Fruit fly (Drosophila melanogaster) whole organism, embryonic: ENCODE results near the gene RpL35.

Experiments
- Atf-2 ChIP-seq: fragments of 200-800 bp; sonication (Bioruptor generic); optimal IDR thresholded peaks from 2 replicates; lab custom pipeline; 2016; ENCODE audit warnings: missing biosample characterization, missing genetic modification characterization
- Bdp1 ChIP-seq: fragments of 200-800 bp; sonication (Bioruptor generic); optimal IDR thresholded peaks from 3 replicates; lab custom pipeline; 2016; ENCODE audit warnings: missing biosample characterization, missing genetic modification characterization
- CG1024 ChIP-seq: fragments of 200-800 bp; sonication (Bioruptor generic); IDR thresholded peaks from 2 replicates; pipeline ENCODE4 v1.3.6; 2022; ENCODE audit warnings: missing biosample characterization, missing genetic modification characterization
- CG10462 ChIP-seq: fragments of 200-800 bp; sonication (Bioruptor generic); optimal IDR thresholded peaks from 2 replicates; lab custom pipeline; 2016; ENCODE audit warnings: missing biosample characterization, missing genetic modification characterization
- CG11695 ChIP-seq: fragments of 200-800 bp; sonication (Bioruptor generic); IDR thresholded peaks from 3 replicates; pipeline ENCODE4 v1.3.6; 2022; ENCODE audit warnings: missing biosample characterization, missing genetic modification characterization
- CG11696 ChIP-seq: fragments of 200-800 bp; sonication (Bioruptor generic); IDR thresholded peaks from 2 replicates; pipeline ENCODE4 v1.3.6; 2022; ENCODE audit warnings: missing biosample characterization, missing genetic modification characterization
- CG16813 ChIP-seq: fragments of 200-800 bp; sonication (Bioruptor generic); IDR thresholded peaks from 3 replicates; pipeline ENCODE4 v1.3.6; 2022; ENCODE audit warnings: missing biosample characterization, missing genetic modification characterization; ENCODE audit not compliant: partially characterized antibody
- CG17186 ChIP-seq: fragments of 200-800 bp; sonication (Bioruptor generic); optimal IDR thresholded peaks from 3 replicates; lab custom pipeline; 2017; ENCODE audit warnings: missing biosample characterization, missing genetic modification reagents, missing genetic modification characterization
- CG18599 ChIP-seq: fragments of 200-800 bp; sonication (Bioruptor generic); optimal IDR thresholded peaks from 3 replicates; lab custom pipeline; 2017; ENCODE audit warnings: missing biosample characterization, missing genetic modification characterization, mild to moderate bottlenecking, moderate library complexity, missing genetic modification reagents
- CG2202 ChIP-seq: fragments of 200-800 bp; sonication (Bioruptor generic); optimal IDR thresholded peaks from 2 replicates; lab custom pipeline; 2018; ENCODE audit warnings: missing biosample characterization, mild to moderate bottlenecking, missing genetic modification characterization
- CG30020 ChIP-seq: fragments of 200-800 bp; optimal IDR thresholded peaks from 2 replicates; lab custom pipeline; 2019; ENCODE audit warnings: missing biosample characterization, mild to moderate bottlenecking, missing genetic modification characterization, moderate library complexity
- CG30431 ChIP-seq: fragments of 200-800 bp; sonication (Bioruptor generic); optimal IDR thresholded peaks from 2 replicates; lab custom pipeline; 2017; ENCODE audit warnings: missing biosample characterization, missing genetic modification characterization
- CG32532 ChIP-seq: fragments of 200-800 bp; sonication (Bioruptor generic); IDR thresholded peaks from 2 replicates; pipeline ENCODE4 v1.3.6; 2022; ENCODE audit warnings: missing biosample characterization, missing genetic modification characterization
- CG3995 ChIP-seq: fragments of 200-800 bp; sonication (Bioruptor generic); optimal IDR thresholded peaks from 3 replicates; lab custom pipeline; 2016; ENCODE audit warnings: missing biosample characterization, missing genetic modification characterization
- CG6175 ChIP-seq: fragments of 200-800 bp; sonication (Bioruptor generic); IDR thresholded peaks from 3 replicates; pipeline ENCODE4 v1.3.6; 2022; ENCODE audit warnings: missing biosample characterization, missing genetic modification characterization
- CG6813 ChIP-seq: fragments of 200-800 bp; sonication (Bioruptor generic); optimal IDR thresholded peaks from 2 replicates; lab custom pipeline; 2017; ENCODE audit warnings: missing biosample characterization, missing genetic modification characterization, mild to moderate bottlenecking, moderate library complexity, missing genetic modification reagents
- CG7839 ChIP-seq: fragments of 200-800 bp; sonication (Bioruptor generic); optimal IDR thresholded peaks from 3 replicates; lab custom pipeline; 2018; ENCODE audit warnings: missing biosample characterization, mild to moderate bottlenecking, missing genetic modification characterization, moderate library complexity
- CG9437 ChIP-seq: fragments of 200-800 bp; sonication (Bioruptor generic); optimal IDR thresholded peaks from 2 replicates; lab custom pipeline; 2018; ENCODE audit warnings: missing biosample characterization, mild to moderate bottlenecking, missing genetic modification characterization
- D19A ChIP-seq: fragments of 200-800 bp; optimal IDR thresholded peaks from 3 replicates; lab custom pipeline; 2019; ENCODE audit warnings: missing biosample characterization, mild to moderate bottlenecking, missing genetic modification characterization, moderate library complexity
- Dfd ChIP-seq, 2 experiments: fragments of >200 bp; optimal IDR thresholded peaks; 2 replicates each; lab custom pipeline; 2017; ENCODE audit warnings: missing biosample characterization in 2 of 2, missing genetic modification characterization in 2 of 2
- Dp ChIP-seq: fragments of 200-800 bp; sonication (Bioruptor generic); optimal IDR thresholded peaks from 2 replicates; lab custom pipeline; 2018; ENCODE audit warnings: missing biosample characterization, mild to moderate bottlenecking, missing genetic modification characterization, moderate library complexity
- Elba2 ChIP-seq: fragments of 200-800 bp; sonication (Bioruptor generic); optimal IDR thresholded peaks from 3 replicates; lab custom pipeline; 2016; ENCODE audit warnings: missing biosample characterization, missing genetic modification characterization
- Oaz ChIP-seq: fragments of 200-800 bp; sonication (Bioruptor generic); IDR thresholded peaks from 2 replicates; pipeline ENCODE4 v1.3.6; 2022; ENCODE audit warnings: missing biosample characterization, missing genetic modification characterization
- Rfx ChIP-seq: fragments of 200-800 bp; sonication (Bioruptor generic); IDR thresholded peaks from 2 replicates; pipeline ENCODE4 v1.3.6; 2022; ENCODE audit warnings: missing biosample characterization, missing genetic modification characterization
- Sox102F ChIP-seq: fragments of 200-800 bp; sonication (Bioruptor generic); optimal IDR thresholded peaks from 2 replicates; lab custom pipeline; 2018; ENCODE audit warnings: missing biosample characterization, mild to moderate bottlenecking, missing genetic modification characterization, moderate library complexity
- Sry-β ChIP-seq: fragments of 200-800 bp; sonication (Bioruptor generic); optimal IDR thresholded peaks from 2 replicates; lab custom pipeline; 2018; ENCODE audit warnings: missing biosample characterization, mild to moderate bottlenecking, missing genetic modification characterization, moderate library complexity
- cato ChIP-seq: fragments of 200-800 bp; sonication (Bioruptor generic); optimal IDR thresholded peaks from 2 replicates; lab custom pipeline; 2016; ENCODE audit warnings: missing biosample characterization, missing genetic modification characterization, borderline replicate concordance
- corto ChIP-seq: fragments of 200-800 bp; sonication (Bioruptor generic); optimal IDR thresholded peaks from 2 replicates; lab custom pipeline; 2016; ENCODE audit warnings: missing biosample characterization, mild to moderate bottlenecking, missing genetic modification characterization, moderate library complexity
- exex ChIP-seq: fragments of 200-800 bp; sonication (Bioruptor generic); optimal IDR thresholded peaks from 4 replicates; lab custom pipeline; 2018; ENCODE audit warnings: missing biosample characterization, mild to moderate bottlenecking, missing genetic modification characterization, moderate library complexity
- hkb ChIP-seq, 2 experiments: fragments of 200-800 bp in 1 of 2; fragments of >200 bp in 1 of 2; sonication (Bioruptor generic) in 1 of 2; IDR thresholded peaks in 1 of 2; optimal IDR thresholded peaks in 1 of 2; 2 replicates each; pipeline versions ENCODE4 v1.3.6 to Lab custom; 2017 to 2022; ENCODE audit warnings: missing biosample characterization in 1 of 2, missing genetic modification characterization in 1 of 2
- lab ChIP-seq: fragments of 200-800 bp; sonication (Bioruptor generic); optimal IDR thresholded peaks from 3 replicates; lab custom pipeline; 2017; ENCODE audit warnings: missing biosample characterization, missing genetic modification characterization, mild to moderate bottlenecking, moderate library complexity, missing genetic modification reagents
- lbe ChIP-seq: fragments of 200-800 bp; sonication (Bioruptor generic); optimal IDR thresholded peaks from 2 replicates; lab custom pipeline; 2016; ENCODE audit warnings: missing biosample characterization, mild to moderate bottlenecking, missing genetic modification characterization
- maf-S ChIP-seq: fragments of 200-800 bp; sonication (Bioruptor generic); optimal IDR thresholded peaks from 2 replicates; lab custom pipeline; 2016; ENCODE audit warnings: missing biosample characterization, missing genetic modification characterization
- p53 ChIP-seq: fragments of 200-800 bp; sonication (Bioruptor generic); optimal IDR thresholded peaks from 2 replicates; lab custom pipeline; 2016; ENCODE audit warnings: missing biosample characterization, missing genetic modification characterization
- pnt ChIP-seq: fragments of 200-800 bp; sonication (Bioruptor generic); optimal IDR thresholded peaks from 3 replicates; lab custom pipeline; 2016; ENCODE audit warnings: missing biosample characterization, missing genetic modification characterization
- pum ChIP-seq: fragments of 200-800 bp; sonication (Bioruptor generic); optimal IDR thresholded peaks from 2 replicates; lab custom pipeline; 2016; ENCODE audit warnings: missing biosample characterization, missing genetic modification characterization
- salm ChIP-seq: fragments of 200-800 bp; sonication (Bioruptor generic); optimal IDR thresholded peaks from 2 replicates; lab custom pipeline; 2018; ENCODE audit warnings: missing biosample characterization, mild to moderate bottlenecking, missing genetic modification characterization
- slou ChIP-seq: fragments of 200-800 bp; sonication (Bioruptor generic); optimal IDR thresholded peaks from 3 replicates; lab custom pipeline; 2016; ENCODE audit warnings: missing biosample characterization, missing genetic modification characterization
- sna ChIP-seq: fragments of 200-800 bp; sonication (Bioruptor generic); IDR thresholded peaks from 2 replicates; pipeline ENCODE4 v1.3.6; 2022; ENCODE audit warnings: missing biosample characterization, missing genetic modification characterization; ENCODE audit not compliant: partially characterized antibody
- tna ChIP-seq: fragments of 200-800 bp; sonication (Bioruptor generic); IDR thresholded peaks from 2 replicates; pipeline ENCODE4 v1.3.6; 2022; ENCODE audit warnings: missing biosample characterization, missing genetic modification characterization; ENCODE audit not compliant: partially characterized antibody
- yki ChIP-seq: fragments of >200 bp; optimal IDR thresholded peaks from 3 replicates; lab custom pipeline; 2018

RpL35 gene

dm6 chrX:5699824-5700498 is 27.8 kb downstream of the RpL35 start (continued):
- TF ChIP-seq cato (GFP tag; lab: Kevin White, UChicago) (peak; percentile 26), slou (GFP tag; lab: Kevin White, UChicago) (peak; percentile 15), CG30020 (tag; lab: Kevin White, UChicago) (no peak), Atf-2 (GFP tag; lab: Kevin White, UChicago) (no peak), maf-S (GFP tag; lab: Kevin White, UChicago) (peak; percentile 2), CG7839 (peak; percentile 76), salm (tag; lab: Kevin White, UChicago) (peak; percentile 42), Rfx (GFP tag; lab: Robert Waterston, UW) (peak; percentile 55; the same call in 1 of the 2 replicates), CG9437 (peak; percentile 61), Dfd (GFP tag; optimal IDR thresholded peaks at IDR 0.05; lab: Kevin White, UChicago) (no peak), exex (tag; lab: Kevin White, UChicago) (no peak), corto (GFP tag; lab: Kevin White, UChicago) (no peak), CG17186 (no peak), CG30431 (peak; percentile 44), CG11696 (GFP tag; lab: Robert Waterston, UW) (no peak), Sox102F (GFP tag; lab: Kevin White, UChicago) (peak; percentile 83), tna (no peak), lbe (GFP tag; lab: Kevin White, UChicago) (peak; percentile 46), Dp (GFP tag; lab: Kevin White, UChicago) (no peak), CG2202 (tag; lab: Kevin White, UChicago) (peak; percentile 39), hkb (optimal IDR thresholded peaks at IDR 0.05; lab: Kevin White, UChicago) (no peak), hkb (GFP tag; IDR thresholded peaks at IDR 0.05; lab: Robert Waterston, UW) (peak; percentile 73), Elba2 (no peak), pum (GFP tag; lab: Kevin White, UChicago) (peak; percentile 48), CG11695 (peak; percentile 52; the same call in 2 of the 3 replicates), CG18599 (GFP tag; lab: Kevin White, UChicago) (peak; percentile 54), p53 (GFP tag; lab: Kevin White, UChicago) (no peak), Bdp1 (GFP tag; lab: Kevin White, UChicago) (no peak), CG10462 (GFP tag; lab: Kevin White, UChicago) (peak; percentile 33), Oaz (GFP tag; lab: Robert Waterston, UW) (peak; percentile 34; the same call in 1 of the 2 replicates), CG16813 (no peak), pnt (GFP tag; lab: Kevin White, UChicago) (peak; percentile 27), yki (lab: Kevin White, UChicago) (no peak), D19A (tag; lab: Kevin White, UChicago) (peak; percentile 82), CG6813 (GFP tag; lab: Kevin White, UChicago) (peak; percentile 39), lab (GFP tag; lab: Kevin White, UChicago) (peak; percentile 77), sna (GFP tag; lab: Robert Waterston, UW) (no peak), CG6175 (GFP tag; lab: Robert Waterston, UW) (peak; percentile 84)

dm6 chrX:5705097-5705496 is 32.9 kb downstream of the RpL35 start:
- TF ChIP-seq CG1024 (GFP tag; lab: Robert Waterston, UW) (no peak), CG3995 (GFP tag; lab: Kevin White, UChicago) (peak; percentile 93), Sry-β (peak; percentile 57), CG16813 (no peak), CG32532 (GFP tag; lab: Robert Waterston, UW) (no peak)
